Worm (Caenorhabditis elegans) whole organism, L1 larva: ENCODE results near the gene hsp-12.6.

ENCODE experiments used
- C04F5.9 ChIP-seq: sonication (generic microtip); optimal IDR thresholded peaks from 2 replicates; lab custom pipeline; 2016; ENCODE audit warnings: missing genetic modification characterization, missing compliant biosample characterization
- C16A3.4 ChIP-seq: fragments of 150-350 bp; optimal IDR thresholded peaks from 2 replicates; lab custom pipeline; 2014; ENCODE audit warnings: missing biosample characterization, missing genetic modification characterization
- C34B4.2 ChIP-seq: sonication (generic microtip); optimal IDR thresholded peaks from 2 replicates; lab custom pipeline; 2017; ENCODE audit warnings: mild to moderate bottlenecking, missing genetic modification characterization, missing compliant biosample characterization
- F16B12.6 ChIP-seq: fragments of 150-350 bp; optimal IDR thresholded peaks from 2 replicates; lab custom pipeline; 2014; ENCODE audit warnings: missing biosample characterization, missing genetic modification characterization
- aha-1 ChIP-seq: fragments of 150-350 bp; optimal IDR thresholded peaks from 2 replicates; lab custom pipeline; 2014; ENCODE audit warnings: missing biosample characterization, missing genetic modification characterization
- ama-1 ChIP-seq: fragments of 150-350 bp; optimal IDR thresholded peaks from 2 replicates; lab custom pipeline; 2014
- blmp-1 ChIP-seq: fragments of 150-350 bp; optimal IDR thresholded peaks from 2 replicates; lab custom pipeline; 2014; ENCODE audit warnings: missing biosample characterization, missing genetic modification characterization
- ceh-63 ChIP-seq: fragments of 200-800 bp; sonication (Bioruptor generic); optimal IDR thresholded peaks from 2 replicates; lab custom pipeline; 2018; ENCODE audit warnings: mild to moderate bottlenecking, missing genetic modification characterization, missing compliant biosample characterization
- ceh-8 ChIP-seq: fragments of 200-800 bp; sonication (Bioruptor generic); optimal IDR thresholded peaks from 2 replicates; lab custom pipeline; 2018; ENCODE audit warnings: mild to moderate bottlenecking, missing genetic modification characterization, moderate library complexity, missing compliant biosample characterization
- ceh-90 ChIP-seq: sonication (generic microtip); optimal IDR thresholded peaks from 2 replicates; lab custom pipeline; 2016; ENCODE audit warnings: missing genetic modification characterization, missing compliant biosample characterization
- ces-1 ChIP-seq: fragments of 150-350 bp; optimal IDR thresholded peaks from 2 replicates; lab custom pipeline; 2014; ENCODE audit warnings: missing biosample characterization, missing genetic modification reagents, missing genetic modification characterization
- dsc-1 ChIP-seq: sonication (generic microtip); optimal IDR thresholded peaks from 2 replicates; lab custom pipeline; 2016; ENCODE audit warnings: mild to moderate bottlenecking, missing genetic modification characterization, missing compliant biosample characterization
- efl-1 ChIP-seq, 4 experiments: fragments of 150-350 bp; optimal IDR thresholded peaks in 3 of 4; peaks in 1 of 4; 1 replicate in 1 of 4; 2 replicates in 3 of 4; lab custom pipeline; 2014; ENCODE audit warnings: missing biosample characterization in 2 of 4, missing genetic modification characterization in 2 of 4, missing genetic modification reagents in 2 of 4
- elt-3 ChIP-seq, 6 experiments: fragments of 150-350 bp in 1 of 6; sonication (generic microtip); optimal IDR thresholded peaks; 2 replicates each; lab custom pipeline; 2017 to 2018; ENCODE audit warnings: missing biosample characterization in 6 of 6, missing genetic modification characterization in 6 of 6, inconsistent platforms in 1 of 6
- ets-5 ChIP-seq: fragments of 200-800 bp; sonication (Bioruptor generic); IDR thresholded peaks from 2 replicates; pipeline ENCODE4 v1.3.6; 2022; ENCODE audit warnings: missing genetic modification characterization, missing compliant biosample characterization
- fkh-10 ChIP-seq: sonication (generic microtip); optimal IDR thresholded peaks from 2 replicates; lab custom pipeline; 2017; ENCODE audit warnings: missing biosample characterization, missing genetic modification reagents, missing genetic modification characterization
- fkh-4 ChIP-seq: sonication (generic microtip); optimal IDR thresholded peaks from 2 replicates; lab custom pipeline; 2016; ENCODE audit warnings: missing compliant biosample characterization, missing genetic modification characterization, borderline replicate concordance
- fkh-8 ChIP-seq: sonication (generic microtip); optimal IDR thresholded peaks from 2 replicates; lab custom pipeline; 2016; ENCODE audit warnings: mild to moderate bottlenecking, missing genetic modification characterization, missing compliant biosample characterization
- hlh-4 ChIP-seq: sonication (generic microtip); optimal IDR thresholded peaks from 2 replicates; lab custom pipeline; 2016; ENCODE audit warnings: mild to moderate bottlenecking, missing genetic modification characterization, missing compliant biosample characterization
- hpl-2 ChIP-seq: fragments of 150-350 bp; optimal IDR thresholded peaks from 2 replicates; lab custom pipeline; 2014; ENCODE audit warnings: missing biosample characterization, missing genetic modification reagents, missing genetic modification characterization
- jun-1 ChIP-seq: fragments of 150-350 bp; optimal IDR thresholded peaks from 2 replicates; lab custom pipeline; 2014; ENCODE audit warnings: missing biosample characterization, missing genetic modification reagents, missing genetic modification characterization
- lin-13 ChIP-seq: fragments of 150-350 bp; optimal IDR thresholded peaks from 2 replicates; lab custom pipeline; 2014; ENCODE audit warnings: missing biosample characterization, missing genetic modification reagents, missing genetic modification characterization
- lin-14 ChIP-seq: fragments of 200-800 bp; sonication (Bioruptor generic); optimal IDR thresholded peaks from 2 replicates; lab custom pipeline; 2018; ENCODE audit warnings: mild to moderate bottlenecking, missing genetic modification characterization, moderate library complexity, missing compliant biosample characterization
- lin-39 ChIP-seq: fragments of 150-350 bp; optimal IDR thresholded peaks from 2 replicates; lab custom pipeline; 2014; ENCODE audit warnings: missing biosample characterization, missing genetic modification reagents, missing genetic modification characterization
- lir-3 ChIP-seq: sonication (generic microtip); optimal IDR thresholded peaks from 2 replicates; lab custom pipeline; 2016; ENCODE audit warnings: mild to moderate bottlenecking, missing genetic modification characterization, moderate library complexity, missing compliant biosample characterization; ENCODE audit not compliant: poor library complexity
- mep-1 ChIP-seq: fragments of 150-350 bp; optimal IDR thresholded peaks from 2 replicates; lab custom pipeline; 2014; ENCODE audit warnings: missing biosample characterization, missing genetic modification characterization
- nhr-19 ChIP-seq: fragments of 200-800 bp; sonication (Bioruptor generic); conservative IDR thresholded peaks from 2 replicates; pipeline ENCODE4 v1.3.6; 2022; ENCODE audit warnings: missing genetic modification characterization, missing compliant biosample characterization
- nhr-20 ChIP-seq: sonication (generic microtip); optimal IDR thresholded peaks from 2 replicates; lab custom pipeline; 2016; ENCODE audit warnings: mild to moderate bottlenecking, missing genetic modification characterization, missing compliant biosample characterization
- nhr-28 ChIP-seq: fragments of 150-350 bp; optimal IDR thresholded peaks from 2 replicates; lab custom pipeline; 2014; ENCODE audit warnings: missing biosample characterization, missing genetic modification characterization
- nhr-47 ChIP-seq: sonication (generic microtip); optimal IDR thresholded peaks from 2 replicates; lab custom pipeline; 2016; ENCODE audit warnings: mild to moderate bottlenecking, missing genetic modification characterization, moderate library complexity, missing compliant biosample characterization
- nhr-71 ChIP-seq: sonication (generic microtip); optimal IDR thresholded peaks from 2 replicates; lab custom pipeline; 2016; ENCODE audit warnings: mild to moderate bottlenecking, missing genetic modification characterization, moderate library complexity, missing compliant biosample characterization
- nhr-77 ChIP-seq: fragments of 150-350 bp; optimal IDR thresholded peaks from 2 replicates; lab custom pipeline; 2014; ENCODE audit warnings: missing biosample characterization, missing genetic modification characterization
- nhr-84 ChIP-seq: sonication (generic microtip); optimal IDR thresholded peaks from 2 replicates; lab custom pipeline; 2017; ENCODE audit warnings: missing biosample characterization, missing genetic modification characterization
- nhr-85 ChIP-seq: sonication (generic microtip); peaks from one replicate; lab custom pipeline; 2016; ENCODE audit warnings: missing genetic modification characterization, inconsistent platforms, missing compliant biosample characterization
- pax-3 ChIP-seq: fragments of 200-800 bp; sonication (Bioruptor generic); optimal IDR thresholded peaks from 2 replicates; lab custom pipeline; 2018; ENCODE audit warnings: mild to moderate bottlenecking, missing genetic modification characterization, moderate library complexity, missing compliant biosample characterization
- pqm-1 ChIP-seq: sonication (generic microtip); optimal IDR thresholded peaks from 3 replicates; lab custom pipeline; 2017; ENCODE audit warnings: missing biosample characterization, missing genetic modification characterization
- rnt-1 ChIP-seq: sonication (generic microtip); optimal IDR thresholded peaks from 2 replicates; lab custom pipeline; 2016; ENCODE audit warnings: mild to moderate bottlenecking, missing genetic modification characterization, moderate library complexity, missing compliant biosample characterization
- skn-1 ChIP-seq: fragments of 150-350 bp; optimal IDR thresholded peaks from 2 replicates; lab custom pipeline; 2014; ENCODE audit warnings: missing biosample characterization, missing genetic modification characterization
- snpc-4 ChIP-seq: fragments of 150-350 bp; optimal IDR thresholded peaks from 2 replicates; lab custom pipeline; 2014; ENCODE audit warnings: missing biosample characterization, missing genetic modification characterization
- sox-4 ChIP-seq: sonication (generic microtip); optimal IDR thresholded peaks from 2 replicates; lab custom pipeline; 2016; ENCODE audit warnings: missing genetic modification characterization, missing compliant biosample characterization
- swsn-7 ChIP-seq: sonication (generic microtip); optimal IDR thresholded peaks from 2 replicates; lab custom pipeline; 2016; ENCODE audit warnings: missing genetic modification characterization, missing compliant biosample characterization
- tbx-2 ChIP-seq: sonication (generic microtip); optimal IDR thresholded peaks from 2 replicates; lab custom pipeline; 2016; ENCODE audit warnings: missing genetic modification characterization, missing compliant biosample characterization
- tlp-1 ChIP-seq: fragments of 150-350 bp; optimal IDR thresholded peaks from 2 replicates; lab custom pipeline; 2014; ENCODE audit warnings: missing biosample characterization, missing genetic modification characterization
- unc-130 ChIP-seq: fragments of 150-350 bp; optimal IDR thresholded peaks from 2 replicates; lab custom pipeline; 2017; ENCODE audit warnings: missing biosample characterization, missing genetic modification characterization, inconsistent platforms
- unc-86 ChIP-seq: sonication (generic microtip); optimal IDR thresholded peaks from 2 replicates; lab custom pipeline; 2016; ENCODE audit warnings: missing genetic modification characterization, missing compliant biosample characterization
- ztf-11 ChIP-seq, 2 experiments: sonication (generic microtip); optimal IDR thresholded peaks; 2 replicates each; lab custom pipeline; 2016 to 2017; ENCODE audit warnings: missing genetic modification characterization in 2 of 2, missing biosample characterization in 1 of 2, missing compliant biosample characterization in 1 of 2
- ztf-4 ChIP-seq: fragments of 150-350 bp; optimal IDR thresholded peaks from 2 replicates; lab custom pipeline; 2014; ENCODE audit warnings: missing biosample characterization, missing genetic modification characterization

Gene hsp-12.6

DNA sequence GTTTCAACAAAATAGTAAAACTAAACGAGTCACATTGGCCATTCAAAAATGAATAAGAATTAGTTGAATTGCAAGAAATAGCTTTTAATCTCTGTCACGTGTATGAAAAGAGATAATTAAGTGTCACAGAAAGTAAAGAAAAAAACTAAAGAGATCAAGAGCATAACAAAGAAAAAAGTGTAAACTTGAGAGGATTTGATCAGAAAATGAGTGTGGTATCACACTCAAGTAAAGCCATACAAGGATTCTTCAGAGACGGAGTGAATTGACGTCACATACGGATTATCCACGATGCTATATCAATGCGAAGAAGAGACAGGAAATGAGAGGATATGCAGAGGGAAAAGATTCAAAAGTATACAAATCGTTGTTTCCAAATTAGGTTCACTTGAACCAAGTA lies 22.3 kb upstream of the hsp-12.6 start (continued):
- no peak for TF ChIP-seq hpl-2 (GFP tag; lab: Kevin White, UChicago)
- no peak for TF ChIP-seq rnt-1 (tag; lab: Kevin White, UChicago)
- no peak for TF ChIP-seq blmp-1 (tag; lab: Kevin White, UChicago)
- TF ChIP-seq nhr-84 (tag; lab: Kevin White, UChicago) = no peak
- TF ChIP-seq pqm-1 (tag; lab: Kevin White, UChicago) = no peak
- TF ChIP-seq ceh-8 (GFP tag; lab: Kevin White, UChicago) = peak; percentile 24
- no peak for TF ChIP-seq fkh-10
- no peak for TF ChIP-seq unc-86 (tag; lab: Kevin White, UChicago)
- TF ChIP-seq hlh-4 = no peak
- no peak for TF ChIP-seq ceh-63 (GFP tag; lab: Kevin White, UChicago)
- no peak for TF ChIP-seq nhr-28 (tag; lab: Kevin White, UChicago)
- no peak for TF ChIP-seq ces-1

- no peak for TF ChIP-seq unc-130 (tag; lab: Kevin White, UChicago)
- TF ChIP-seq pax-3 (tag; lab: Kevin White, UChicago) = no peak
- no peak for TF ChIP-seq dsc-1
- TF ChIP-seq nhr-28 (tag; lab: Kevin White, UChicago) = no peak
- no peak for TF ChIP-seq jun-1 (tag; lab: Kevin White, UChicago)
- no peak for TF ChIP-seq rnt-1 (tag; lab: Kevin White, UChicago)
- no peak for TF ChIP-seq tlp-1 (tag; lab: Kevin White, UChicago)
- peak; percentile 16 for TF ChIP-seq fkh-8
- TF ChIP-seq, all 84 proteins: peak for 1
These were observed 20.4 kb upstream of the hsp-12.6 start, which contains the start of gene F38E11.6 for ce11 chrIV:9467418-9467817. TSS of gene F38E11.6 (minus strand) at chrIV:9467518.

DNA sequence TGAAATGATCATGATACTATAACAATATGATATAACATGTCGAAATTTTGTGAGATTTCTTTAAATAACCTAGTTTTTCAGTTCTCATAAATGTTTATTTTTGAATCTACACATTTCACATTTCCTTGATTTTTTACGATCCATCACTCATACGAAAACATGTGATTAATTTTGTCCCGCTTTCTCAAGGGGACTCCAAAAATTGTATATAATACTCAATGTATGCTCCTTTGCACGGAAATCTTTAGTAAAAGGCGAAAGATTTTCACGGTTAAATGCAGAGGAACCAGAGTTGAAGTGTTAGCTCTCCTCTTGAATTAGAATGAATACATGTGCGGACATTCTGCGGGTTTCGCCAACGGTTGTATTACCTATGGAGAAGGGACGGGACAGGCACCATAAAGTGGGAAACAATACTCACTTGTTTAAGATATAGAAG lies 17.3 kb upstream of the hsp-12.6 start:
- TF ChIP-seq lin-14 (GFP tag; lab: Kevin White, UChicago) (peak; percentile 20), nhr-19 (GFP tag; lab: Robert Waterston, UW) (peak; percentile 30; the same call in 1 of the 2 replicates), lin-13 (GFP tag; lab: Kevin White, UChicago) (no peak), snpc-4 (peak; percentile 90), nhr-71 (tag; lab: Kevin White, UChicago) (peak; percentile 47), nhr-47 (tag; lab: Kevin White, UChicago) (peak; percentile 9), sox-4 (tag; lab: Kevin White, UChicago) (no peak), efl-1 (optimal IDR thresholded peaks at IDR 0.05; lab: Kevin White, UChicago) (no peak), efl-1 (GFP tag; optimal IDR thresholded peaks at IDR 0.05 in 1 of 2; lab: Kevin White, UChicago) (peak in 1 of 2 experiments; percentile 58), lin-39 (tag; lab: Kevin White, UChicago) (peak; percentile 17), skn-1 (tag; lab: Kevin White, UChicago) (no peak), ets-5 (no peak), nhr-85 (tag; lab: Kevin White, UChicago) (peak; percentile 71), dsc-1 (peak; percentile 21), C16A3.4 (tag; lab: Kevin White, UChicago) (no peak), ama-1 (peak; percentile 5), ceh-63 (GFP tag; lab: Kevin White, UChicago) (no peak), aha-1 (tag; lab: Kevin White, UChicago) (no peak), nhr-77 (tag; lab: Kevin White, UChicago) (no peak)

ce11 chrIV:9459224-9459781 lies 12.3 kb upstream of the hsp-12.6 start, which contains the start of gene copb-2:
TSS of gene copb-2 (plus strand) at chrIV:9459731.
- TF ChIP-seq ces-1 = no peak
- no peak for TF ChIP-seq C34B4.2
- TF ChIP-seq ztf-11 (tag; optimal IDR thresholded peaks at IDR 0.05; lab: Kevin White, UChicago) = no peak
- TF ChIP-seq F16B12.6 = peak; percentile 42
- TF ChIP-seq elt-3 (tag; optimal IDR thresholded peaks at IDR 0.05; lab: Kevin White, UChicago) = peak in 1 of 6 experiments; percentile 10
- TF ChIP-seq fkh-10 = no peak
- peak; percentile 87 for TF ChIP-seq snpc-4
- peak; percentile 78 to 83 for TF ChIP-seq efl-1 (optimal IDR thresholded peaks at IDR 0.05; lab: Kevin White, UChicago)
- peak; percentile 67 to 94 for TF ChIP-seq efl-1 (GFP tag; optimal IDR thresholded peaks at IDR 0.05 in 1 of 2; lab: Kevin White, UChicago)
- no peak for TF ChIP-seq lir-3 (tag; lab: Kevin White, UChicago)
- TF ChIP-seq ceh-90 (tag; lab: Kevin White, UChicago) = no peak
- peak; percentile 59 for TF ChIP-seq nhr-20 (tag; lab: Kevin White, UChicago)
- peak; percentile 40 for TF ChIP-seq tbx-2 (tag; lab: Kevin White, UChicago)
- TF ChIP-seq C04F5.9 (tag; lab: Kevin White, UChicago) = peak; percentile 21
- TF ChIP-seq mep-1 (tag; lab: Kevin White, UChicago) = peak; percentile 82
- no peak for TF ChIP-seq ztf-4 (tag; lab: Kevin White, UChicago)
- peak; percentile 67 for TF ChIP-seq nhr-47 (tag; lab: Kevin White, UChicago)
- TF ChIP-seq fkh-4 (tag; lab: Kevin White, UChicago) = no peak
- TF ChIP-seq swsn-7 (tag; lab: Kevin White, UChicago) = peak; percentile 61
